Worm (Caenorhabditis elegans) whole organism, L4 larva: ENCODE data around the gene unc-116.

Experiments used
- F37D6.2 ChIP-seq: sonication (generic microtip); optimal IDR thresholded peaks from 2 replicates; lab custom pipeline; 2016; ENCODE audit warnings: mild to moderate bottlenecking, missing genetic modification characterization, missing compliant biosample characterization
- T20F7.1 ChIP-seq: fragments of 200-800 bp; sonication (Bioruptor generic); optimal IDR thresholded peaks from 2 replicates; lab custom pipeline; 2018; ENCODE audit warnings: mild to moderate bottlenecking, missing genetic modification characterization, missing compliant biosample characterization
- T26A8.4 ChIP-seq: fragments of 200-800 bp; sonication (Bioruptor generic); IDR thresholded peaks from 2 replicates; pipeline ENCODE4 v1.3.6; 2022; ENCODE audit warnings: missing genetic modification characterization, missing compliant biosample characterization
- Y105C5A.15 ChIP-seq: fragments of 200-800 bp; sonication (Bioruptor generic); IDR thresholded peaks from 2 replicates; pipeline ENCODE4 v1.3.6; 2022; ENCODE audit warnings: missing genetic modification characterization, missing compliant biosample characterization
- aha-1 ChIP-seq: fragments of 150-350 bp; peaks from one replicate; lab custom pipeline; 2014; ENCODE audit warnings: missing biosample characterization, missing genetic modification characterization
- cey-2 ChIP-seq: sonication (generic microtip); optimal IDR thresholded peaks from 3 replicates; lab custom pipeline; 2017; ENCODE audit warnings: missing genetic modification characterization, mild to moderate bottlenecking, missing compliant biosample characterization, antibody characterized with exemption, borderline replicate concordance; ENCODE audit not compliant: insufficient read depth
- ctbp-1 ChIP-seq: fragments of 200-800 bp; sonication (Bioruptor generic); IDR thresholded peaks from 2 replicates; pipeline ENCODE4 v1.3.6; 2022; ENCODE audit warnings: missing genetic modification reagents, missing genetic modification characterization, missing compliant biosample characterization
- daf-16 ChIP-seq, 3 experiments: sonication (generic microtip); optimal IDR thresholded peaks; 2 replicates each; lab custom pipeline; 2016 to 2017; ENCODE audit warnings: missing genetic modification characterization in 3 of 3, missing genetic modification reagents in 3 of 3, mild to moderate bottlenecking in 2 of 3, missing compliant biosample characterization in 2 of 3, missing biosample characterization in 1 of 3, moderate library complexity in 1 of 3
- dmd-6 ChIP-seq: fragments of 200-800 bp; sonication (Bioruptor generic); IDR thresholded peaks from 2 replicates; pipeline ENCODE4 v1.3.6; 2022; ENCODE audit warnings: missing genetic modification reagents, missing genetic modification characterization, missing compliant biosample characterization
- dmd-8 ChIP-seq: fragments of 200-800 bp; sonication (Bioruptor generic); IDR thresholded peaks from 2 replicates; pipeline ENCODE4 v1.3.6; 2022; ENCODE audit warnings: missing genetic modification characterization, missing compliant biosample characterization
- dmd-9 ChIP-seq: fragments of 200-800 bp; sonication (Bioruptor generic); IDR thresholded peaks from 2 replicates; pipeline ENCODE4 v1.3.6; 2022; ENCODE audit warnings: missing genetic modification reagents, missing genetic modification characterization, missing compliant biosample characterization
- dpl-1 ChIP-seq: fragments of 150-350 bp; optimal IDR thresholded peaks from 2 replicates; lab custom pipeline; 2014; ENCODE audit warnings: missing biosample characterization, missing genetic modification reagents, missing genetic modification characterization
- dve-1 ChIP-seq: sonication (generic microtip); optimal IDR thresholded peaks from 2 replicates; lab custom pipeline; 2017; ENCODE audit warnings: antibody characterized with exemption, mild to moderate bottlenecking, missing genetic modification characterization, missing compliant biosample characterization; ENCODE audit not compliant: insufficient read depth
- egl-43 ChIP-seq: fragments of 200-800 bp; sonication (Bioruptor generic); IDR thresholded peaks from 2 replicates; pipeline ENCODE4 v1.3.6; 2022; ENCODE audit warnings: missing genetic modification reagents, missing genetic modification characterization, missing compliant biosample characterization
- hif-1 ChIP-seq, 2 experiments: sonication (generic microtip); optimal IDR thresholded peaks; 2 replicates each; lab custom pipeline; 2016 to 2017; ENCODE audit warnings: missing compliant biosample characterization in 2 of 2, missing genetic modification characterization in 2 of 2, missing genetic modification reagents in 2 of 2, missing genotype in 2 of 2, mild to moderate bottlenecking in 1 of 2
- hlh-30 ChIP-seq: sonication (generic microtip); optimal IDR thresholded peaks from 2 replicates; lab custom pipeline; 2017; ENCODE audit warnings: antibody characterized with exemption, mild to moderate bottlenecking, missing genetic modification characterization, missing compliant biosample characterization; ENCODE audit not compliant: insufficient read depth
- jun-1 ChIP-seq: fragments of 150-350 bp; optimal IDR thresholded peaks from 2 replicates; lab custom pipeline; 2014; ENCODE audit warnings: missing biosample characterization, missing genetic modification reagents, missing genetic modification characterization
- lim-7 ChIP-seq: fragments of 200-800 bp; sonication (Bioruptor generic); IDR thresholded peaks from 2 replicates; pipeline ENCODE4 v1.3.6; 2022; ENCODE audit warnings: missing genetic modification characterization, missing compliant biosample characterization
- lin-1 ChIP-seq: fragments of 200-800 bp; sonication (Bioruptor generic); IDR thresholded peaks from 2 replicates; pipeline ENCODE4 v1.3.6; 2022; ENCODE audit warnings: missing genetic modification reagents, missing genetic modification characterization, missing compliant biosample characterization
- lin-13 ChIP-seq: fragments of 150-350 bp; optimal IDR thresholded peaks from 2 replicates; lab custom pipeline; 2014; ENCODE audit warnings: missing biosample characterization, missing genetic modification reagents, missing genetic modification characterization
- lin-29 ChIP-seq: fragments of 200-800 bp; sonication (Bioruptor generic); IDR thresholded peaks from 2 replicates; pipeline ENCODE4 v1.3.6; 2022; ENCODE audit warnings: missing genetic modification reagents, missing genetic modification characterization, missing compliant biosample characterization
- lin-38 ChIP-seq: fragments of 200-800 bp; sonication (Bioruptor generic); IDR thresholded peaks from 2 replicates; pipeline ENCODE4 v1.3.6; 2022; ENCODE audit warnings: missing genetic modification reagents, missing genetic modification characterization, missing compliant biosample characterization
- lsy-2 ChIP-seq, 2 experiments: fragments of 150-350 bp in 1 of 2; sonication (generic microtip) in 1 of 2; optimal IDR thresholded peaks; 2 replicates each; lab custom pipeline; 2014 to 2017; ENCODE audit warnings: missing biosample characterization in 2 of 2, missing genetic modification characterization in 2 of 2
- madf-9 ChIP-seq: fragments of 200-800 bp; sonication (Bioruptor generic); conservative IDR thresholded peaks from 2 replicates; pipeline ENCODE4 v1.3.6; 2022; ENCODE audit warnings: missing genetic modification reagents, missing genetic modification characterization, missing compliant biosample characterization
- mep-1 ChIP-seq: fragments of 150-350 bp; sonication (generic microtip); optimal IDR thresholded peaks from 3 replicates; lab custom pipeline; 2014; ENCODE audit warnings: missing biosample characterization, missing genetic modification characterization
- mxl-2 ChIP-seq: fragments of 200-800 bp; sonication (Bioruptor generic); conservative IDR thresholded peaks from 2 replicates; pipeline ENCODE4 v1.3.6; 2022; ENCODE audit warnings: missing genetic modification reagents, missing genetic modification characterization, missing compliant biosample characterization
- mxl-3 ChIP-seq: fragments of 200-800 bp; sonication (Bioruptor generic); optimal IDR thresholded peaks from 2 replicates; lab custom pipeline; 2018; ENCODE audit warnings: mild to moderate bottlenecking, missing genetic modification characterization, missing compliant biosample characterization
- nhr-111 ChIP-seq: fragments of 200-800 bp; sonication (Bioruptor generic); optimal IDR thresholded peaks from 2 replicates; lab custom pipeline; 2018; ENCODE audit warnings: mild to moderate bottlenecking, missing genetic modification characterization, missing compliant biosample characterization
- nhr-237 ChIP-seq: sonication (generic microtip); optimal IDR thresholded peaks from 2 replicates; lab custom pipeline; 2017; ENCODE audit warnings: missing biosample characterization, missing genetic modification characterization
- nhr-25 ChIP-seq: sonication (generic microtip); optimal IDR thresholded peaks from 2 replicates; lab custom pipeline; 2017; ENCODE audit warnings: missing genetic modification characterization, mild to moderate bottlenecking, missing compliant biosample characterization, antibody characterized with exemption, moderate library complexity, borderline replicate concordance; ENCODE audit not compliant: insufficient read depth
- nhr-6 ChIP-seq: fragments of 150-350 bp; optimal IDR thresholded peaks from 2 replicates; lab custom pipeline; 2014; ENCODE audit warnings: missing biosample characterization, missing genetic modification characterization
- pha-4 ChIP-seq, 2 experiments: fragments of 150-350 bp in 1 of 2; fragments of 200-800 bp in 1 of 2; sonication (Bioruptor generic) in 1 of 2; IDR thresholded peaks in 1 of 2; optimal IDR thresholded peaks in 1 of 2; 2 replicates each; pipeline versions ENCODE4 v1.3.6 to Lab custom; 2014 to 2022; ENCODE audit warnings: missing genetic modification characterization in 2 of 2, missing genetic modification reagents in 2 of 2, missing biosample characterization in 1 of 2, missing compliant biosample characterization in 1 of 2
- php-3 ChIP-seq: fragments of 200-800 bp; sonication (Bioruptor generic); IDR thresholded peaks from 2 replicates; pipeline ENCODE4 v1.3.6; 2022; ENCODE audit warnings: missing genetic modification reagents, missing genetic modification characterization, missing compliant biosample characterization
- pqm-1 ChIP-seq: sonication (generic microtip); optimal IDR thresholded peaks from 2 replicates; lab custom pipeline; 2017; ENCODE audit warnings: missing biosample characterization, missing genetic modification characterization
- rbr-2 ChIP-seq: sonication (generic microtip); optimal IDR thresholded peaks from 2 replicates; lab custom pipeline; 2016; ENCODE audit warnings: missing genotype, missing genetic modification characterization, missing compliant biosample characterization
- saeg-2 ChIP-seq: fragments of 200-800 bp; sonication (Bioruptor generic); IDR thresholded peaks from 2 replicates; pipeline ENCODE4 v1.3.6; 2022; ENCODE audit warnings: missing genetic modification reagents, missing genetic modification characterization, missing compliant biosample characterization
- set-16 ChIP-seq: fragments of 200-800 bp; sonication (Bioruptor generic); IDR thresholded peaks from 2 replicates; pipeline ENCODE4 v1.3.6; 2022; ENCODE audit warnings: missing genetic modification reagents, missing genetic modification characterization, missing compliant biosample characterization
- skn-1 ChIP-seq: fragments of 150-350 bp; optimal IDR thresholded peaks from 2 replicates; lab custom pipeline; 2014; ENCODE audit warnings: missing biosample characterization, missing genetic modification characterization
- snpc-1.2 ChIP-seq: fragments of 200-800 bp; sonication (Bioruptor generic); IDR thresholded peaks from 2 replicates; pipeline ENCODE4 v1.3.6; 2022; ENCODE audit warnings: missing genetic modification reagents, missing genetic modification characterization, missing compliant biosample characterization
- snpc-4 ChIP-seq: fragments of 150-350 bp; optimal IDR thresholded peaks from 2 replicates; lab custom pipeline; 2014; ENCODE audit warnings: missing biosample characterization, missing genetic modification characterization
- tra-1 ChIP-seq: fragments of 200-800 bp; sonication (Bioruptor generic); IDR thresholded peaks from 2 replicates; pipeline ENCODE4 v1.3.6; 2022; ENCODE audit warnings: missing genetic modification reagents, missing genetic modification characterization, missing compliant biosample characterization
- unc-130 ChIP-seq: sonication (generic microtip); optimal IDR thresholded peaks from 2 replicates; lab custom pipeline; 2016; ENCODE audit warnings: missing genetic modification reagents, missing genetic modification characterization, missing compliant biosample characterization
- vab-7 ChIP-seq: fragments of 200-800 bp; sonication (Bioruptor generic); IDR thresholded peaks from 2 replicates; pipeline ENCODE4 v1.3.6; 2022; ENCODE audit warnings: missing genetic modification reagents, missing genetic modification characterization, missing compliant biosample characterization
- zag-1 ChIP-seq: fragments of 150-350 bp; optimal IDR thresholded peaks from 2 replicates; lab custom pipeline; 2014; ENCODE audit warnings: missing biosample characterization, missing genetic modification characterization
- ztf-11 ChIP-seq: fragments of 150-350 bp; optimal IDR thresholded peaks from 2 replicates; lab custom pipeline; 2014; ENCODE audit warnings: missing biosample characterization, missing genetic modification characterization
- ztf-7 ChIP-seq: fragments of 150-350 bp; optimal IDR thresholded peaks from 2 replicates; lab custom pipeline; 2014; ENCODE audit warnings: missing biosample characterization, missing genetic modification characterization

The unc-116 gene

ce11 chrIII:8358213-8358672, 3.3 kb upstream of the unc-116 start, which contains the start of the genes R05D3.8 and rfp-1 (continued):
- TF ChIP-seq lsy-2 (tag; optimal IDR thresholded peaks at IDR 0.05; lab: Kevin White, UChicago) (peak; percentile 97 to 99), daf-16 (GFP tag; optimal IDR thresholded peaks at IDR 0.05; lab: Kevin White, UChicago) (no peak), daf-16 (tag; optimal IDR thresholded peaks at IDR 0.05; lab: Kevin White, UChicago) (peak; percentile 51), nhr-6 (tag; lab: Kevin White, UChicago) (peak; percentile 88), dpl-1 (peak; percentile 87), lin-38 (GFP tag; lab: Robert Waterston, UW) (peak; percentile 65), pha-4 (GFP tag; IDR thresholded peaks at IDR 0.05; lab: Robert Waterston, UW) (no peak), pha-4 (tag; optimal IDR thresholded peaks at IDR 0.05; lab: Kevin White, UChicago) (peak; percentile 83), snpc-4 (tag; lab: Kevin White, UChicago) (no peak), mxl-3 (GFP tag; lab: Kevin White, UChicago) (peak; percentile 25), saeg-2 (GFP tag; lab: Robert Waterston, UW) (no peak), rbr-2 (tag; lab: Kevin White, UChicago) (peak; percentile 43), skn-1 (no peak), mxl-2 (GFP tag; lab: Robert Waterston, UW) (no peak), jun-1 (tag; lab: Kevin White, UChicago) (no peak), cey-2 (tag; lab: Kevin White, UChicago) (no peak), mep-1 (tag; lab: Kevin White, UChicago) (peak; percentile 87), dmd-6 (GFP tag; lab: Robert Waterston, UW) (peak; percentile 40), pqm-1 (tag; lab: Kevin White, UChicago) (peak; percentile 3), tra-1 (GFP tag; lab: Robert Waterston, UW) (0 out of 2 replicates have a peak, but pooled peaks have one; percentile 22), hif-1 (tag; optimal IDR thresholded peaks at IDR 0.05; lab: Kevin White, UChicago) (peak in 1 of 2 experiments; percentile 54), nhr-25 (tag; lab: Kevin White, UChicago) (peak; percentile 76), F37D6.2 (tag; lab: Kevin White, UChicago) (peak; percentile 39), lin-1 (GFP tag; lab: Robert Waterston, UW) (0 out of 2 replicates have a peak, but pooled peaks have one; percentile 27), aha-1 (tag; lab: Kevin White, UChicago) (peak; percentile 44), lin-13 (GFP tag; lab: Kevin White, UChicago) (peak; percentile 88), T20F7.1 (GFP tag; lab: Kevin White, UChicago) (peak; percentile 73), set-16 (GFP tag; lab: Robert Waterston, UW) (no peak), hlh-30 (tag; lab: Kevin White, UChicago) (peak; percentile 84), T26A8.4 (peak; percentile 45; the same call in 1 of the 2 replicates), vab-7 (no peak), dve-1 (tag; lab: Kevin White, UChicago) (peak; percentile 90), unc-130 (GFP tag; lab: Kevin White, UChicago) (peak; percentile 74)

DNA sequence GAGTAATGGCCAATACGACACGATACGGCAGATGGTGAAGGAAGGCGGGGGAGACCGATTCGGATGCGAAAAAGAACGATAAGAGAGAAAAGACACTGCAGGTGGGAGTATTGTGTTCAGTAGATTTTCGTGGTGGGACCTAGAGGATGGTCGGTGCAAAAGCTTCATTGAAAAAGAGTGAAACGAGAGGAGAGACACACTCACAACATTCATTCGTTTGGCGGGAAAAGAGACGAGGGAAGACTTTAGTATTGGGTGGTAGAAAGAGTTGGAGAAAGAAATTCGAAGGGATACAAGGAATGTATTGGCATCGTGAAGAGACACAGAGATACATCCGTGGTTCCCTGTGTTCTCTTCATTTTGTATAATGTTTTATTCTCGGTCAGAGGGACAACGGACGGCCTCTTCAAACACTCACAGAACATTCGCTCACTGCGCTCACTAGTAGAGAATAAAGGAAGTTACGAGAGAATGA, 1.5 kb upstream of the unc-116 start:
- TF ChIP-seq T26A8.4 (peak; percentile 51), lin-38 (GFP tag; lab: Robert Waterston, UW) (peak; percentile 68), dmd-8 (GFP tag; lab: Robert Waterston, UW) (no peak), nhr-237 (tag; lab: Kevin White, UChicago) (no peak), lin-29 (GFP tag; lab: Robert Waterston, UW) (no peak), T20F7.1 (GFP tag; lab: Kevin White, UChicago) (peak; percentile 72), lim-7 (GFP tag; lab: Robert Waterston, UW) (peak; percentile 49; the same call in 1 of the 2 replicates), ztf-7 (tag; lab: Kevin White, UChicago) (peak; percentile 50), mxl-3 (GFP tag; lab: Kevin White, UChicago) (peak; percentile 71), snpc-1.2 (GFP tag; lab: Robert Waterston, UW) (no peak), snpc-4 (tag; lab: Kevin White, UChicago) (no peak), hlh-30 (tag; lab: Kevin White, UChicago) (peak; percentile 68), dpl-1 (peak; percentile 73), nhr-111 (no peak), ztf-11 (tag; lab: Kevin White, UChicago) (no peak), Y105C5A.15 (GFP tag; lab: Robert Waterston, UW) (no peak), zag-1 (tag; lab: Kevin White, UChicago) (no peak), madf-9 (GFP tag; lab: Robert Waterston, UW) (no peak), php-3 (GFP tag; lab: Robert Waterston, UW) (no peak), dmd-9 (GFP tag; lab: Robert Waterston, UW) (no peak), lin-13 (GFP tag; lab: Kevin White, UChicago) (peak; percentile 79), rbr-2 (tag; lab: Kevin White, UChicago) (peak; percentile 81), ctbp-1 (peak; percentile 65), egl-43 (GFP tag; lab: Robert Waterston, UW) (no peak; the same call in 1 of the 2 replicates)
